Worm (Caenorhabditis elegans) whole organism, L2 larva: ENCODE measurements around the gene C36B7.1.

Experiments
- ZK546.5 ChIP-seq: sonication (generic microtip); optimal IDR thresholded peaks from 2 replicates; lab custom pipeline; 2017; ENCODE audit warnings: missing biosample characterization, missing genetic modification characterization
- ceh-82 ChIP-seq: fragments of 150-350 bp; optimal IDR thresholded peaks from 2 replicates; lab custom pipeline; 2014; ENCODE audit warnings: missing biosample characterization, missing genetic modification characterization
- dmd-4 ChIP-seq: sonication (generic microtip); optimal IDR thresholded peaks from 2 replicates; lab custom pipeline; 2017; ENCODE audit warnings: missing biosample characterization, missing genetic modification characterization
- egl-27 ChIP-seq: sonication (generic microtip); optimal IDR thresholded peaks from 3 replicates; lab custom pipeline; 2017; ENCODE audit warnings: missing biosample characterization, missing genetic modification reagents, missing genetic modification characterization
- elt-1 ChIP-seq: fragments of 150-350 bp; optimal IDR thresholded peaks from 2 replicates; lab custom pipeline; 2014; ENCODE audit warnings: missing biosample characterization, missing genetic modification characterization
- elt-3 ChIP-seq: sonication (generic microtip); optimal IDR thresholded peaks from 2 replicates; lab custom pipeline; 2017; ENCODE audit warnings: missing biosample characterization, missing genetic modification characterization
- fos-1 ChIP-seq: fragments of 150-350 bp; optimal IDR thresholded peaks from 2 replicates; lab custom pipeline; 2014; ENCODE audit warnings: missing biosample characterization, missing genetic modification characterization
- mab-5 ChIP-seq: fragments of 150-350 bp; optimal IDR thresholded peaks from 2 replicates; lab custom pipeline; 2014; ENCODE audit warnings: missing biosample characterization, missing genetic modification characterization
- nhr-10 ChIP-seq: sonication (generic microtip); optimal IDR thresholded peaks from 2 replicates; lab custom pipeline; 2017; ENCODE audit warnings: missing biosample characterization, missing genetic modification characterization
- nhr-21 ChIP-seq: fragments of 150-350 bp; optimal IDR thresholded peaks from 2 replicates; lab custom pipeline; 2014; ENCODE audit warnings: missing biosample characterization, missing genetic modification characterization
- nhr-6 ChIP-seq: fragments of 150-350 bp; optimal IDR thresholded peaks from 2 replicates; lab custom pipeline; 2014; ENCODE audit warnings: missing biosample characterization, missing genetic modification characterization
- nhr-77 ChIP-seq: fragments of 150-350 bp; optimal IDR thresholded peaks from 2 replicates; lab custom pipeline; 2014; ENCODE audit warnings: missing biosample characterization, missing genetic modification characterization
- zag-1 ChIP-seq: fragments of 150-350 bp; optimal IDR thresholded peaks from 2 replicates; lab custom pipeline; 2014; ENCODE audit warnings: missing biosample characterization, missing genetic modification characterization
- ztf-4 ChIP-seq: fragments of 150-350 bp; optimal IDR thresholded peaks from 2 replicates; lab custom pipeline; 2014; ENCODE audit warnings: missing biosample characterization, missing genetic modification characterization

ce11 chrX:7128615-7129014, 15.9 kb downstream of the C36B7.1 start:
- no peak for TF ChIP-seq nhr-21 (tag; lab: Kevin White, UChicago)
- no peak for TF ChIP-seq nhr-10 (tag; lab: Kevin White, UChicago)
- no peak for TF ChIP-seq elt-3 (tag; lab: Kevin White, UChicago)
- no peak for TF ChIP-seq elt-1 (tag; lab: Kevin White, UChicago)
- no peak for TF ChIP-seq nhr-6 (tag; lab: Kevin White, UChicago)
- no peak for TF ChIP-seq fos-1
- no peak for TF ChIP-seq mab-5
- no peak for TF ChIP-seq ceh-82 (tag; lab: Kevin White, UChicago)
- TF ChIP-seq ztf-4 (tag; lab: Kevin White, UChicago): no peak
- TF ChIP-seq egl-27: no peak
- no peak for TF ChIP-seq nhr-77 (tag; lab: Kevin White, UChicago)
- no peak for TF ChIP-seq ZK546.5 (tag; lab: Kevin White, UChicago)
- TF ChIP-seq zag-1 (tag; lab: Kevin White, UChicago): no peak
- no peak for TF ChIP-seq dmd-4 (tag; lab: Kevin White, UChicago)
